Fruit fly (Drosophila melanogaster): ENCODE data around the gene bam.

The bam gene

dm6 chr3R:25215123-25215522 is 29.8 kb downstream of the bam start, which contains the start of gene Saysd1 (continued):
- TF ChIP-seq ranshi (GFP tag; IDR thresholded peaks at IDR 0.05) (no peak), CG2129 (GFP tag; IDR thresholded peaks at IDR 0.05; ENCODE audit: partially characterized antibody) (peak; percentile 70), ATbp (GFP tag; optimal IDR thresholded peaks at IDR 0.05) (no peak), sisA (GFP tag; IDR thresholded peaks at IDR 0.05) (no peak), CG10979 (tag; optimal IDR thresholded peaks at IDR 0.05) (no peak), Rfx (GFP tag; IDR thresholded peaks at IDR 0.05) (peak; percentile 79), CG6272 (GFP tag; IDR thresholded peaks at IDR 0.05) (no peak), ssp (GFP tag; IDR thresholded peaks at IDR 0.05) (peak; percentile 37; the same call in 1 of the 2 replicates), CTCF (GFP tag; optimal IDR thresholded peaks at IDR 0.05) (no peak), CG15269 (tag; optimal IDR thresholded peaks at IDR 0.05) (no peak), Elba2 (GFP tag; optimal IDR thresholded peaks at IDR 0.05) (no peak), fd64A (GFP tag; optimal IDR thresholded peaks at IDR 0.05) (no peak), CG14860 (GFP tag; IDR thresholded peaks at IDR 0.05; ENCODE audit: partially characterized antibody) (peak; percentile 80), pnt (GFP tag; optimal IDR thresholded peaks at IDR 0.05) (no peak), CG10267 (tag; optimal IDR thresholded peaks at IDR 0.05) (peak; percentile 16), cas (GFP tag; IDR thresholded peaks at IDR 0.05) (no peak), Camta (GFP tag; optimal IDR thresholded peaks at IDR 0.05) (peak; percentile 4), kah (GFP tag; optimal IDR thresholded peaks at IDR 0.05) (no peak), CG8281 (tag; optimal IDR thresholded peaks at IDR 0.05) (no peak), ci (GFP tag; IDR thresholded peaks at IDR 0.05) (0 out of 3 replicates have a peak, but pooled peaks have one; percentile 17), CG4424 (GFP tag; optimal IDR thresholded peaks at IDR 0.05) (peak; percentile 41), chinmo (GFP tag; IDR thresholded peaks at IDR 0.05; ENCODE audit: partially characterized antibody) (peak; percentile 82; the same call in 1 of the 4 replicates), da (GFP tag; optimal IDR thresholded peaks at IDR 0.05) (no peak), scrt (GFP tag; optimal IDR thresholded peaks at IDR 0.05) (no peak), ken (GFP tag; IDR thresholded peaks at IDR 0.05) (no peak), stwl (tag; optimal IDR thresholded peaks at IDR 0.05) (peak; percentile 83), HmgZ (tag; optimal IDR thresholded peaks at IDR 0.05) (peak; percentile 31), CG14441 (GFP tag; IDR thresholded peaks at IDR 0.05) (peak; percentile 51; the same call in 1 of the 2 replicates), zfh1 (GFP tag; IDR thresholded peaks at IDR 0.05) (peak; percentile 45; the same call in 1 of the 3 replicates), Hr51 (GFP tag; optimal IDR thresholded peaks at IDR 0.05) (peak in 1 of 2 experiments; percentile 11), lilli (GFP tag; optimal IDR thresholded peaks at IDR 0.05) (no peak), Pdp1 (GFP tag; optimal IDR thresholded peaks at IDR 0.05) (peak in 1 of 2 experiments; percentile 88), slou (GFP tag; optimal IDR thresholded peaks at IDR 0.05) (no peak), Awh (GFP tag; IDR thresholded peaks at IDR 0.05) (peak; percentile 28; the same call in 1 of the 2 replicates), CG17568 (GFP tag; optimal IDR thresholded peaks at IDR 0.05) (no peak), CG12391 (tag; optimal IDR thresholded peaks at IDR 0.05) (no peak), dati (GFP tag; IDR thresholded peaks at IDR 0.05) (no peak), hb (GFP tag; IDR thresholded peaks at IDR 0.05; ENCODE audit: partially characterized antibody) (peak; percentile 85), CG3838 (GFP tag; optimal IDR thresholded peaks at IDR 0.05) (no peak), tin (GFP tag; optimal IDR thresholded peaks at IDR 0.05) (peak; percentile 30), CG12744 (GFP tag; optimal IDR thresholded peaks at IDR 0.05) (no peak), ems (GFP tag; optimal IDR thresholded peaks at IDR 0.05) (no peak), btn (GFP tag; optimal IDR thresholded peaks at IDR 0.05) (no peak), CG15696 (tag; optimal IDR thresholded peaks at IDR 0.05) (no peak), en (GFP tag; optimal IDR thresholded peaks at IDR 0.05) (no peak), CG4730 (GFP tag; IDR thresholded peaks at IDR 0.05) (peak; percentile 24; the same call in 1 of the 2 replicates), CG13894 (tag; optimal IDR thresholded peaks at IDR 0.05) (no peak), oc (tag; optimal IDR thresholded peaks at IDR 0.05) (no peak), CG34224 (GFP tag; IDR thresholded peaks at IDR 0.05; ENCODE audit: partially characterized antibody) (peak; percentile 91), kni (GFP tag; optimal IDR thresholded peaks at IDR 0.05) (no peak), sens-2 (GFP tag; IDR thresholded peaks at IDR 0.05) (no peak)
